Fruit fly (Drosophila melanogaster): ENCODE data around the gene Bhmt.

Bhmt gene

DNA sequence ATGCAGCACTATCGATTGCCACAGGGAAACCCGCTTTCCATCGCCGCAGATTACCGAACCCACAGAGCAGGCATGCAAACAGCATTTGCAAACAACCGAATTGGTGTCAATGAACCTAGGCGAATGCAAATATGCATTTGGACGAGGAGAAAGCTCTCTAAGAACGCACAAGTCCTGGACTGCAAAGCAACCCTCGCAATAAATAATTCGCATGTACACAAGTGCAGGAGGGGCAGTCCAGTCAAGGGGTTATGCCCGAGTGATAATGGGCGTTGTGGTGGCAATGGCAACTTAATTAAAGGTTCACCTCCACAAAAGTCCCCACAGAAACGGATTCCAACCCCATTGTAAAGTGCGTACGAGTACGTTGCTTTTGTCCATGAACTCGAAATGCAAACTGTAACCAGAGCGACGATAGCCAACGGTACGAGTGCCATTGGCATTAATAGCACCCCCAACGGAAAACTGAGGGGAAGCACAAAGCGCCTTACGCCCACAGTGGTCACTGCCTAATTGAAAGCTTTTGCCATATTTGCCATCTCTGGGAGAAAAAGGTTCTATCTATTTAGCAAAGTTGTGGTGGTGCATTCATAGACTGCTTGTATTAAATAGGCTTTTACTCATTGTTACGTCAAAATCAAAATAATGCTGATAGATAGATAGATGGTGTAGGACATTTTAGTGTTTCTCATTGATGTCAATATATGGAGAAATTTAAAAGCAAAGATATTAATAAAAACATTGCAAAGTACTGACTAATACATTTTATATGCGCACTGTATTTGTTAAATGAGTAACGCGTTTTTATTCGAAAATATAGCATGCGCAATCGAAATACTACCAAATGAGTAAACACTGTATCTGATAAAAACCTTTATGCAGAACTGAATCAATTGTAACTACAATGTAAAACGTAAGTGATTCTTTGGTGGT lies 26.0 kb upstream of the Bhmt start (continued):
- TF ChIP-seq CG11294 (GFP tag; IDR thresholded peaks at IDR 0.05) (no peak), vri (GFP tag; optimal IDR thresholded peaks at IDR 0.05) (no peak), CG6163 (GFP tag; IDR thresholded peaks at IDR 0.05) (no peak), CG6792 (GFP tag; optimal IDR thresholded peaks at IDR 0.05) (peak; percentile 5), Eip93F (GFP tag; optimal IDR thresholded peaks at IDR 0.05) (no peak), spab (GFP tag; optimal IDR thresholded peaks at IDR 0.05) (no peak), Eip78C (GFP tag) (peak; percentile 73), CG8319 (GFP tag; optimal IDR thresholded peaks at IDR 0.05) (no peak), fkh (GFP tag; optimal IDR thresholded peaks at IDR 0.05) (no peak), CG3032 (tag; optimal IDR thresholded peaks at IDR 0.05) (peak; percentile 6), CG10631 (GFP tag; optimal IDR thresholded peaks at IDR 0.05) (peak; percentile 34), cyc (GFP tag; optimal IDR thresholded peaks at IDR 0.05) (no peak), salr (GFP tag; optimal IDR thresholded peaks at IDR 0.05) (no peak), CG3919 (GFP tag; optimal IDR thresholded peaks at IDR 0.05) (no peak), Ets96B (tag; optimal IDR thresholded peaks at IDR 0.05) (peak; percentile 30), lz (GFP tag; optimal IDR thresholded peaks at IDR 0.05) (peak; percentile 44), svp (GFP tag) (peak; percentile 68), Sox15 (GFP tag; optimal IDR thresholded peaks at IDR 0.05) (no peak), acj6 (GFP tag; optimal IDR thresholded peaks at IDR 0.05) (peak; percentile 51), dsx (GFP tag; optimal IDR thresholded peaks at IDR 0.05; ENCODE audit: poor library complexity, severe bottlenecking) (peak; percentile 40), esn (GFP tag; optimal IDR thresholded peaks at IDR 0.05) (peak; percentile 52), dac (GFP tag; optimal IDR thresholded peaks at IDR 0.05) (no peak), eg (GFP tag; IDR thresholded peaks at IDR 0.05) (no peak), topi (GFP tag; optimal IDR thresholded peaks at IDR 0.05) (no peak), CG32006 (GFP tag; optimal IDR thresholded peaks at IDR 0.05) (peak; percentile 36), Hr39 (GFP tag; optimal IDR thresholded peaks at IDR 0.05) (peak; percentile 35), Ets21C (GFP tag; optimal IDR thresholded peaks at IDR 0.05) (no peak), OdsH (GFP tag; optimal IDR thresholded peaks at IDR 0.05) (no peak), Eip75B (GFP tag; optimal IDR thresholded peaks at IDR 0.05) (peak; percentile 17), Blimp-1 (GFP tag; optimal IDR thresholded peaks at IDR 0.05) (no peak), ss (GFP tag; optimal IDR thresholded peaks at IDR 0.05) (peak in 1 of 2 experiments; percentile 28), CG8632 (GFP tag; optimal IDR thresholded peaks at IDR 0.05) (peak; percentile 19), fd59A (GFP tag; optimal IDR thresholded peaks at IDR 0.05) (no peak), net (GFP tag; optimal IDR thresholded peaks at IDR 0.05) (no peak), CG8119 (GFP tag; IDR thresholded peaks at IDR 0.05) (0 out of 3 replicates have a peak, but pooled peaks have one; percentile 16), Gug (GFP tag; IDR thresholded peaks at IDR 0.05) (no peak), pdm3 (GFP tag; optimal IDR thresholded peaks at IDR 0.05) (peak; percentile 33), CG6854 (GFP tag; optimal IDR thresholded peaks at IDR 0.05) (no peak), Smox (GFP tag; optimal IDR thresholded peaks at IDR 0.05) (peak; percentile 29)

DNA sequence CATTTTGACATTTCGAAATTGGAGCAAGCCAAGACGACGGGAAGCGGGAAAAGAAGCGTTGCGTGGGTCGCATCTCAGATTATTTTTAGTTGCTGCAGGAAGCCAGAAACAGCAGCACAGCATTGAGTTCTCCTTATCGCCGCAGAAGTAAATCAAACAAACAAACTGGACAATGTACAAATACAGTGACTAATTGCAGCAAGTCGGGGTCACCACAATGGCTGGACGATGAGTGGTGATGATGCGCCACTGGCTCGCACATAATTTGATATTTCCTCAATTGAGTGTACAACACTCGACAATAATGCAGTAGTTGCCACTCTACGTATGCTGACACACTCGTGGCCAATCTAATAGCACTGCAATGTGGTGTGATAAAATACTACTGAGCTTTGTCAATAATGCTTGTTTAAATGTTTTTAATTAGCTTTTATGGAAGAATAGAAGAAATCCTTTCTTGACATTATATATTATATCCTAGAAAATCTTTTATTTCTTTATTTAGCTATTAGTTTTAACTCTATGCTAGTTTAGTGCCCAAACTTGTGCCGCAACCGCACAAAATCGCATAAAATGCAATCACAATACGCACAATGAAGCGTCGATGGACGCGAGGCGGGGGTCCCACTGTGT lies 25.0 kb upstream of the Bhmt start:
- TF ChIP-seq esn (GFP tag; optimal IDR thresholded peaks at IDR 0.05) (peak; percentile 51), CG7368 (GFP tag; optimal IDR thresholded peaks at IDR 0.05) (peak; percentile 36), spab (GFP tag; optimal IDR thresholded peaks at IDR 0.05) (peak; percentile 58), Blimp-1 (GFP tag; optimal IDR thresholded peaks at IDR 0.05) (no peak), CG6808 (GFP tag; optimal IDR thresholded peaks at IDR 0.05) (peak; percentile 70), vri (GFP tag; optimal IDR thresholded peaks at IDR 0.05) (no peak), CG6276 (GFP tag; optimal IDR thresholded peaks at IDR 0.05) (peak; percentile 86), CG1621 (tag; optimal IDR thresholded peaks at IDR 0.05) (peak; percentile 54), OdsH (GFP tag; optimal IDR thresholded peaks at IDR 0.05) (peak; percentile 71), achi (GFP tag; optimal IDR thresholded peaks at IDR 0.05) (peak; percentile 76), CG4318 (GFP tag; optimal IDR thresholded peaks at IDR 0.05) (peak; percentile 71), Gug (GFP tag; IDR thresholded peaks at IDR 0.05) (peak; percentile 81), CG8119 (GFP tag; IDR thresholded peaks at IDR 0.05) (peak; percentile 90), Smox (GFP tag; optimal IDR thresholded peaks at IDR 0.05) (peak; percentile 21), CG10669 (GFP tag; optimal IDR thresholded peaks at IDR 0.05) (peak; percentile 57), topi (GFP tag; optimal IDR thresholded peaks at IDR 0.05) (peak; percentile 8), fkh (GFP tag; optimal IDR thresholded peaks at IDR 0.05) (no peak), svp (GFP tag) (peak; percentile 76), CG6854 (GFP tag; optimal IDR thresholded peaks at IDR 0.05) (no peak), net (GFP tag; optimal IDR thresholded peaks at IDR 0.05) (peak; percentile 72), ss (GFP tag; optimal IDR thresholded peaks at IDR 0.05) (peak; percentile 34 to 57), CG11294 (GFP tag; IDR thresholded peaks at IDR 0.05) (peak; percentile 77)
